Worm (Caenorhabditis elegans) whole organism, L4 larva: ENCODE results near the gene vha-1.

Experiments
- F44E2.7 ChIP-seq: fragments of 200-800 bp; sonication (Bioruptor generic); IDR thresholded peaks from 2 replicates; pipeline ENCODE4 v2.1.2; 2022; ENCODE audit warnings: missing genetic modification characterization, missing compliant biosample characterization
- ctbp-1 ChIP-seq: fragments of 200-800 bp; sonication (Bioruptor generic); IDR thresholded peaks from 2 replicates; pipeline ENCODE4 v1.3.6; 2022; ENCODE audit warnings: missing genetic modification reagents, missing genetic modification characterization, missing compliant biosample characterization
- lin-15B ChIP-seq: fragments of 150-350 bp; sonication (generic microtip); optimal IDR thresholded peaks from 3 replicates; lab custom pipeline; 2014; ENCODE audit warnings: missing biosample characterization, missing genetic modification characterization
- nhr-28 ChIP-seq: fragments of 150-350 bp; optimal IDR thresholded peaks from 2 replicates; lab custom pipeline; 2014; ENCODE audit warnings: missing biosample characterization, missing genetic modification characterization
- nhr-77 ChIP-seq: fragments of 150-350 bp; optimal IDR thresholded peaks from 2 replicates; lab custom pipeline; 2014; ENCODE audit warnings: missing biosample characterization, missing genetic modification characterization
- sdz-12 ChIP-seq: fragments of 200-800 bp; sonication (Bioruptor generic); optimal IDR thresholded peaks from 2 replicates; lab custom pipeline; 2018; ENCODE audit warnings: mild to moderate bottlenecking, missing genetic modification characterization, missing compliant biosample characterization
- set-16 ChIP-seq: fragments of 200-800 bp; sonication (Bioruptor generic); IDR thresholded peaks from 2 replicates; pipeline ENCODE4 v1.3.6; 2022; ENCODE audit warnings: missing genetic modification reagents, missing genetic modification characterization, missing compliant biosample characterization

ce11 chrIII:9808179-9808578, 27.1 kb downstream of the vha-1 start, which contains the start of gene gtap-2:
- TF ChIP-seq lin-15B = no peak
- TF ChIP-seq sdz-12 (GFP tag; lab: Kevin White, UChicago) = no peak
- no peak for TF ChIP-seq set-16 (GFP tag; lab: Robert Waterston, UW)
- TF ChIP-seq nhr-77 (tag; lab: Kevin White, UChicago) = no peak
- TF ChIP-seq ctbp-1 (GFP tag; lab: Robert Waterston, UW) = no peak
- no peak for TF ChIP-seq F44E2.7
- no peak for TF ChIP-seq nhr-28 (tag; lab: Kevin White, UChicago)
